Fruit fly (Drosophila melanogaster) whole organism, embryonic: Measurements from ENCODE around the gene CG7985.

Source experiments
- Atf-2 ChIP-seq: fragments of 200-800 bp; sonication (Bioruptor generic); optimal IDR thresholded peaks from 2 replicates; lab custom pipeline; 2016; ENCODE audit warnings: missing biosample characterization, missing genetic modification characterization
- BtbVII ChIP-seq: fragments of 200-800 bp; sonication (Bioruptor generic); optimal IDR thresholded peaks from 3 replicates; lab custom pipeline; 2017; ENCODE audit warnings: missing biosample characterization, mild to moderate bottlenecking, missing genetic modification characterization
- CG10321 ChIP-seq: fragments of 200-800 bp; sonication (Bioruptor generic); IDR thresholded peaks from 2 replicates; pipeline ENCODE4 v1.3.6; 2022; ENCODE audit warnings: missing biosample characterization, missing genetic modification characterization
- CG11456 ChIP-seq: fragments of 200-800 bp; sonication (Bioruptor generic); IDR thresholded peaks from 3 replicates; pipeline ENCODE4 v1.3.6; 2022; ENCODE audit warnings: missing biosample characterization, missing genetic modification characterization
- CG12769 ChIP-seq: fragments of 200-800 bp; sonication (Bioruptor generic); optimal IDR thresholded peaks from 2 replicates; lab custom pipeline; 2019; ENCODE audit warnings: missing biosample characterization, mild to moderate bottlenecking, missing genetic modification characterization, moderate library complexity
- CG14965 ChIP-seq: fragments of 200-800 bp; sonication (Bioruptor generic); optimal IDR thresholded peaks from 2 replicates; lab custom pipeline; 2016; ENCODE audit warnings: missing biosample characterization, missing genetic modification characterization, borderline replicate concordance
- CG1529 ChIP-seq: fragments of 200-800 bp; sonication (Bioruptor generic); optimal IDR thresholded peaks from 3 replicates; lab custom pipeline; 2018; ENCODE audit warnings: missing biosample characterization, missing genetic modification characterization
- CG1832 ChIP-seq: fragments of 200-800 bp; sonication (Bioruptor generic); optimal IDR thresholded peaks from 2 replicates; lab custom pipeline; 2017; ENCODE audit warnings: missing biosample characterization, mild to moderate bottlenecking, missing genetic modification characterization, inconsistent platforms
- CG2678 ChIP-seq: fragments of 200-800 bp; sonication (Bioruptor generic); optimal IDR thresholded peaks from 3 replicates; lab custom pipeline; 2019; ENCODE audit warnings: missing biosample characterization, mild to moderate bottlenecking, missing genetic modification characterization, moderate library complexity
- CG2712 ChIP-seq: fragments of 200-800 bp; optimal IDR thresholded peaks from 3 replicates; lab custom pipeline; 2019; ENCODE audit warnings: missing biosample characterization, mild to moderate bottlenecking, missing genetic modification characterization, moderate library complexity
- CG30020 ChIP-seq: fragments of 200-800 bp; optimal IDR thresholded peaks from 2 replicates; lab custom pipeline; 2019; ENCODE audit warnings: missing biosample characterization, mild to moderate bottlenecking, missing genetic modification characterization, moderate library complexity
- CG30403 ChIP-seq: fragments of 200-800 bp; sonication (Bioruptor generic); optimal IDR thresholded peaks from 3 replicates; lab custom pipeline; 2016; ENCODE audit warnings: missing biosample characterization, missing genetic modification characterization
- CG3163 ChIP-seq: fragments of 200-800 bp; sonication (Bioruptor generic); optimal IDR thresholded peaks from 3 replicates; lab custom pipeline; 2016; ENCODE audit warnings: missing biosample characterization, missing genetic modification characterization
- CG3281 ChIP-seq: fragments of 200-800 bp; sonication (Bioruptor generic); optimal IDR thresholded peaks from 3 replicates; lab custom pipeline; 2017; ENCODE audit warnings: missing biosample characterization, mild to moderate bottlenecking, missing genetic modification characterization
- CG4282 ChIP-seq: fragments of 200-800 bp; sonication (Bioruptor generic); optimal IDR thresholded peaks from 2 replicates; lab custom pipeline; 2016; ENCODE audit warnings: missing biosample characterization, missing genetic modification characterization
- CG4328 ChIP-seq: fragments of 200-800 bp; sonication (Bioruptor generic); optimal IDR thresholded peaks from 3 replicates; lab custom pipeline; 2017; ENCODE audit warnings: missing biosample characterization, missing genetic modification reagents, missing genetic modification characterization
- CG6254 ChIP-seq: fragments of 200-800 bp; sonication (Bioruptor generic); optimal IDR thresholded peaks from 3 replicates; lab custom pipeline; 2017; ENCODE audit warnings: mild to moderate bottlenecking, missing biosample characterization, missing genetic modification reagents, missing genetic modification characterization
- CG6272 ChIP-seq: fragments of 200-800 bp; sonication (Bioruptor generic); IDR thresholded peaks from 2 replicates; pipeline ENCODE4 v1.3.6; 2022; ENCODE audit warnings: missing biosample characterization, missing genetic modification characterization
- CG7839 ChIP-seq: fragments of 200-800 bp; sonication (Bioruptor generic); optimal IDR thresholded peaks from 3 replicates; lab custom pipeline; 2018; ENCODE audit warnings: missing biosample characterization, mild to moderate bottlenecking, missing genetic modification characterization, moderate library complexity
- Camta ChIP-seq: fragments of 200-800 bp; sonication (Bioruptor generic); optimal IDR thresholded peaks from 2 replicates; lab custom pipeline; 2016; ENCODE audit warnings: missing biosample characterization, missing genetic modification characterization
- CoRest ChIP-seq: fragments of 200-800 bp; sonication (Bioruptor generic); optimal IDR thresholded peaks from 3 replicates; lab custom pipeline; 2018; ENCODE audit warnings: missing biosample characterization, mild to moderate bottlenecking, missing genetic modification characterization, moderate library complexity
- Dip2 ChIP-seq: fragments of 200-800 bp; sonication (Bioruptor generic); IDR thresholded peaks from 2 replicates; pipeline ENCODE4 v1.3.6; 2022; ENCODE audit warnings: missing biosample characterization, missing genetic modification characterization
- HmgZ ChIP-seq: fragments of 200-800 bp; sonication (Bioruptor generic); optimal IDR thresholded peaks from 2 replicates; lab custom pipeline; 2018; ENCODE audit warnings: missing biosample characterization, mild to moderate bottlenecking, missing genetic modification characterization
- Hmr ChIP-seq: fragments of 200-800 bp; sonication (Bioruptor generic); optimal IDR thresholded peaks from 3 replicates; lab custom pipeline; 2017; ENCODE audit warnings: mild to moderate bottlenecking, missing biosample characterization, missing genetic modification reagents, missing genetic modification characterization
- Hmx ChIP-seq: fragments of 200-800 bp; sonication (Bioruptor generic); optimal IDR thresholded peaks from 2 replicates; lab custom pipeline; 2016; ENCODE audit warnings: missing biosample characterization, missing genetic modification characterization
- Max ChIP-seq: fragments of 200-800 bp; sonication (Bioruptor generic); optimal IDR thresholded peaks from 2 replicates; lab custom pipeline; 2016; ENCODE audit warnings: missing biosample characterization, mild to moderate bottlenecking, missing genetic modification characterization
- Med ChIP-seq: fragments of 200-800 bp; sonication (Bioruptor generic); peaks from one replicate; lab custom pipeline; 2016; ENCODE audit warnings: missing biosample characterization, missing genetic modification characterization, mild to moderate bottlenecking, inconsistent platforms, moderate library complexity
- Nf-YA ChIP-seq: fragments of 200-800 bp; sonication (Bioruptor generic); IDR thresholded peaks from 2 replicates; pipeline ENCODE4 v1.3.6; 2022; ENCODE audit warnings: missing biosample characterization, missing genetic modification characterization
- Nf-YC ChIP-seq: fragments of 200-800 bp; optimal IDR thresholded peaks from 3 replicates; lab custom pipeline; 2019; ENCODE audit warnings: missing biosample characterization, mild to moderate bottlenecking, missing genetic modification characterization, moderate library complexity
- Ssrp ChIP-seq: fragments of 200-800 bp; sonication (Bioruptor generic); optimal IDR thresholded peaks from 2 replicates; lab custom pipeline; 2018; ENCODE audit warnings: missing biosample characterization, mild to moderate bottlenecking, missing genetic modification characterization, moderate library complexity
- ab ChIP-seq: fragments of 200-800 bp; sonication (Bioruptor generic); optimal IDR thresholded peaks from 2 replicates; lab custom pipeline; 2016; ENCODE audit warnings: missing biosample characterization, missing genetic modification characterization
- amos ChIP-seq: fragments of 200-800 bp; sonication (Bioruptor generic); IDR thresholded peaks from 2 replicates; pipeline ENCODE4 v1.3.6; 2022; ENCODE audit warnings: missing biosample characterization, missing genetic modification characterization; ENCODE audit not compliant: partially characterized antibody
- cg ChIP-seq: fragments of 200-800 bp; sonication (Bioruptor generic); optimal IDR thresholded peaks from 3 replicates; lab custom pipeline; 2019; ENCODE audit warnings: missing biosample characterization, mild to moderate bottlenecking, missing genetic modification characterization, moderate library complexity
- chn ChIP-seq: fragments of 200-800 bp; sonication (Bioruptor generic); optimal IDR thresholded peaks from 2 replicates; lab custom pipeline; 2016; ENCODE audit warnings: missing biosample characterization, missing genetic modification characterization
- ci ChIP-seq: fragments of 200-800 bp; sonication (Bioruptor generic); IDR thresholded peaks from 3 replicates; pipeline ENCODE4 v1.3.6; 2022; ENCODE audit warnings: missing biosample characterization, missing genetic modification characterization
- crol ChIP-seq: fragments of 200-800 bp; sonication (Bioruptor generic); IDR thresholded peaks from 2 replicates; pipeline ENCODE4 v1.3.6; 2022; ENCODE audit warnings: missing biosample characterization, missing genetic modification characterization
- dmrt99B ChIP-seq: fragments of 200-800 bp; sonication (Bioruptor generic); optimal IDR thresholded peaks from 2 replicates; lab custom pipeline; 2018; ENCODE audit warnings: missing biosample characterization, mild to moderate bottlenecking, missing genetic modification characterization, moderate library complexity
- fd102C ChIP-seq: fragments of 200-800 bp; sonication (Bioruptor generic); optimal IDR thresholded peaks from 2 replicates; lab custom pipeline; 2018; ENCODE audit warnings: missing biosample characterization, mild to moderate bottlenecking, missing genetic modification characterization, moderate library complexity
- fd96Cb ChIP-seq: fragments of 200-800 bp; sonication (Bioruptor generic); optimal IDR thresholded peaks from 2 replicates; lab custom pipeline; 2018; ENCODE audit warnings: missing biosample characterization, mild to moderate bottlenecking, missing genetic modification characterization, moderate library complexity
- gsb-n ChIP-seq: fragments of 200-800 bp; sonication (Bioruptor generic); optimal IDR thresholded peaks from 3 replicates; lab custom pipeline; 2018; ENCODE audit warnings: missing biosample characterization, mild to moderate bottlenecking, missing genetic modification characterization
- gt ChIP-seq: fragments of 200-800 bp; sonication (Bioruptor generic); IDR thresholded peaks from 2 replicates; pipeline ENCODE4 v1.3.6; 2022; ENCODE audit warnings: missing biosample characterization, missing genetic modification characterization
- ham ChIP-seq: fragments of 200-800 bp; sonication (Bioruptor generic); IDR thresholded peaks from 2 replicates; pipeline ENCODE4 v1.3.6; 2022; ENCODE audit warnings: missing biosample characterization, missing genetic modification characterization
- kni ChIP-seq: fragments of 200-800 bp; sonication (Bioruptor generic); optimal IDR thresholded peaks from 3 replicates; lab custom pipeline; 2017; ENCODE audit warnings: mild to moderate bottlenecking, missing biosample characterization, missing genetic modification reagents, missing genetic modification characterization
- nmo ChIP-seq: fragments of 200-800 bp; sonication (Bioruptor generic); optimal IDR thresholded peaks from 2 replicates; lab custom pipeline; 2018; ENCODE audit warnings: missing biosample characterization, mild to moderate bottlenecking, missing genetic modification characterization, moderate library complexity
- org-1 ChIP-seq: fragments of 200-800 bp; sonication (Bioruptor generic); optimal IDR thresholded peaks from 2 replicates; lab custom pipeline; 2017; ENCODE audit warnings: missing biosample characterization, missing genetic modification characterization
- phol ChIP-seq: fragments of 200-800 bp; sonication (Bioruptor generic); optimal IDR thresholded peaks from 3 replicates; lab custom pipeline; 2018; ENCODE audit warnings: missing biosample characterization, mild to moderate bottlenecking, missing genetic modification characterization, moderate library complexity
- pita ChIP-seq: fragments of 200-800 bp; sonication (Bioruptor generic); optimal IDR thresholded peaks from 2 replicates; lab custom pipeline; 2017; ENCODE audit warnings: missing biosample characterization, mild to moderate bottlenecking, missing genetic modification characterization
- psq ChIP-seq: fragments of 200-800 bp; sonication (Bioruptor generic); optimal IDR thresholded peaks from 2 replicates; lab custom pipeline; 2017; ENCODE audit warnings: missing biosample characterization, missing genetic modification characterization
- run ChIP-seq: fragments of 200-800 bp; sonication (Bioruptor generic); optimal IDR thresholded peaks from 3 replicates; lab custom pipeline; 2018; ENCODE audit warnings: missing biosample characterization, mild to moderate bottlenecking, missing genetic modification characterization
- scrt ChIP-seq: fragments of 200-800 bp; sonication (Bioruptor generic); optimal IDR thresholded peaks from 2 replicates; lab custom pipeline; 2018; ENCODE audit warnings: missing biosample characterization, mild to moderate bottlenecking, missing genetic modification characterization, moderate library complexity
- sim ChIP-seq: fragments of 200-800 bp; sonication (Bioruptor generic); IDR thresholded peaks from 2 replicates; pipeline ENCODE4 v1.3.6; 2022; ENCODE audit warnings: missing biosample characterization, missing genetic modification characterization
- yki ChIP-seq: fragments of >200 bp; optimal IDR thresholded peaks from 3 replicates; lab custom pipeline; 2018

CG7985 gene

DNA sequence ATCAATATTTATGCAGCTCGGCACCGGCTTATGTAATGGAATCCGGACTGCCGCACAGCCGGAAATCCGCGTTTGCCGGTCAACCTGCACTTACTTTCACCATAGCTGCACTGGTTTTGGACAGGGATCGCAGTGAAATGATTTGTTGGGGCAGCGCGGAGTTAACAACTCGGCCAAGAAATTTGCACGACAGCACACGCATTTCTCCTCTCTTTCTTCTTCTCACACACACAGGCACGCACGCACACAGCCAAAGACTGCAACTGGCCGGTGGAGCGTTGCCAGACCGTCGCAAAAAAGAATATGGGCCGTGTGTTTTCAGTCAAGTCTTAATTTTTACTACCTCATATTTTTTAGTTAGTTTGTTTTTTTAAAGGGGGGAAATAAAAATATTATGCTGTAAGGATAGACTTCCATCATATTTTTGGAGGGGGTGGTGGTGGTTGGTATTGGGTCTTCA lies 33.4 kb upstream of the CG7985 start (continued):
- TF ChIP-seq CG30403 (GFP tag; lab: Kevin White, UChicago) (no peak), CG2678 (tag; lab: Kevin White, UChicago) (peak; percentile 12), CG1529 (GFP tag; lab: Kevin White, UChicago) (no peak), cg (peak; percentile 81), Nf-YA (GFP tag; lab: Robert Waterston, UW) (no peak), amos (no peak), BtbVII (GFP tag; lab: Kevin White, UChicago) (no peak), CG11456 (GFP tag; lab: Robert Waterston, UW) (no peak), CG6254 (no peak), crol (GFP tag; lab: Robert Waterston, UW) (0 out of 2 replicates have a peak, but pooled peaks have one; percentile 8), CG2712 (tag; lab: Kevin White, UChicago) (peak; percentile 24), HmgZ (tag; lab: Kevin White, UChicago) (no peak), dmrt99B (tag; lab: Kevin White, UChicago) (no peak), scrt (GFP tag; lab: Kevin White, UChicago) (peak; percentile 43), CG30020 (tag; lab: Kevin White, UChicago) (no peak), phol (peak; percentile 20), Ssrp (tag; lab: Kevin White, UChicago) (no peak), gsb-n (no peak), kni (no peak), CG12769 (tag; lab: Kevin White, UChicago) (no peak), Dip2 (GFP tag; lab: Robert Waterston, UW) (no peak), CG1832 (GFP tag; lab: Kevin White, UChicago) (no peak), org-1 (no peak), CG10321 (GFP tag; lab: Robert Waterston, UW) (no peak), CG7839 (tag; lab: Kevin White, UChicago) (no peak), CG14965 (GFP tag; lab: Kevin White, UChicago) (no peak), Med (GFP tag; lab: Kevin White, UChicago) (peak; percentile 73), sim (no peak), CG3281 (GFP tag; lab: Kevin White, UChicago) (no peak), Nf-YC (peak; percentile 27), yki (lab: Kevin White, UChicago) (no peak), CoRest (no peak), Camta (GFP tag; lab: Kevin White, UChicago) (no peak), fd96Cb (tag; lab: Kevin White, UChicago) (no peak), Hmr (GFP tag; lab: Kevin White, UChicago) (no peak), CG4328 (GFP tag; lab: Kevin White, UChicago) (no peak), fd102C (no peak), chn (no peak), gt (GFP tag; lab: Robert Waterston, UW) (no peak), psq (no peak), Hmx (GFP tag; lab: Kevin White, UChicago) (no peak), run (tag; lab: Kevin White, UChicago) (no peak), Atf-2 (GFP tag; lab: Kevin White, UChicago) (no peak), CG4282 (no peak), CG6272 (GFP tag; lab: Robert Waterston, UW) (no peak), pita (GFP tag; lab: Kevin White, UChicago) (no peak), nmo (GFP tag; lab: Kevin White, UChicago) (no peak), ab (GFP tag; lab: Kevin White, UChicago) (no peak), ham (GFP tag; lab: Robert Waterston, UW) (no peak), Max (GFP tag; lab: Kevin White, UChicago) (no peak), ci (peak; percentile 29; the same call in 1 of the 3 replicates), CG3163 (GFP tag; lab: Kevin White, UChicago) (no peak)
